Worm (Caenorhabditis elegans) whole organism, L3 larva: ENCODE data around the gene C08A9.3.

ENCODE experiments used
- R02D3.7 ChIP-seq: fragments of 150-350 bp; optimal IDR thresholded peaks from 2 replicates; lab custom pipeline; 2014; ENCODE audit warnings: missing biosample characterization, missing genetic modification characterization
- aly-2 ChIP-seq: fragments of 150-350 bp; optimal IDR thresholded peaks from 2 replicates; lab custom pipeline; 2014; ENCODE audit warnings: missing biosample characterization, missing genetic modification characterization
- ceh-16 ChIP-seq: sonication (generic microtip); optimal IDR thresholded peaks from 2 replicates; lab custom pipeline; 2017; ENCODE audit warnings: missing biosample characterization, missing genetic modification characterization
- ceh-28 ChIP-seq: fragments of 150-350 bp; optimal IDR thresholded peaks from 2 replicates; lab custom pipeline; 2014; ENCODE audit warnings: missing biosample characterization, missing genetic modification reagents, missing genetic modification characterization
- ceh-82 ChIP-seq: fragments of 150-350 bp; optimal IDR thresholded peaks from 2 replicates; lab custom pipeline; 2014; ENCODE audit warnings: missing biosample characterization, missing genetic modification characterization
- ceh-9 ChIP-seq: sonication (generic microtip); optimal IDR thresholded peaks from 2 replicates; lab custom pipeline; 2018; ENCODE audit warnings: missing biosample characterization, missing genetic modification characterization
- egl-27 ChIP-seq: sonication (generic microtip); optimal IDR thresholded peaks from 4 replicates; lab custom pipeline; 2017; ENCODE audit warnings: missing biosample characterization, missing genetic modification reagents, missing genetic modification characterization
- egl-5 ChIP-seq: fragments of 150-350 bp; optimal IDR thresholded peaks from 2 replicates; lab custom pipeline; 2017; ENCODE audit warnings: missing biosample characterization, missing genetic modification reagents, missing genetic modification characterization, inconsistent platforms
- elt-1 ChIP-seq: fragments of 150-350 bp; optimal IDR thresholded peaks from 2 replicates; lab custom pipeline; 2014; ENCODE audit warnings: missing biosample characterization, missing genetic modification characterization
- elt-2 ChIP-seq: sonication (generic microtip); optimal IDR thresholded peaks from 2 replicates; lab custom pipeline; 2016; ENCODE audit warnings: missing genetic modification reagents, mild to moderate bottlenecking, missing genetic modification characterization, missing compliant biosample characterization
- elt-3 ChIP-seq, 3 experiments: fragments of 150-350 bp in 1 of 3; sonication (generic microtip) in 2 of 3; optimal IDR thresholded peaks; 2 replicates in 2 of 3; 4 replicates in 1 of 3; lab custom pipeline; 2014 to 2017; ENCODE audit warnings: missing biosample characterization in 3 of 3, missing genetic modification characterization in 3 of 3
- eor-1 ChIP-seq, 2 experiments: fragments of 150-350 bp; optimal IDR thresholded peaks; 2 replicates each; lab custom pipeline; 2014 to 2018; ENCODE audit warnings: missing biosample characterization in 2 of 2, missing genetic modification characterization in 2 of 2
- fkh-2 ChIP-seq: fragments of 150-350 bp; optimal IDR thresholded peaks from 2 replicates; lab custom pipeline; 2014; ENCODE audit warnings: missing biosample characterization, missing genetic modification reagents, missing genetic modification characterization
- fos-1 ChIP-seq: fragments of 150-350 bp; optimal IDR thresholded peaks from 2 replicates; lab custom pipeline; 2014; ENCODE audit warnings: missing biosample characterization, missing genetic modification characterization
- hmg-11 ChIP-seq: sonication (generic microtip); optimal IDR thresholded peaks from 2 replicates; lab custom pipeline; 2016; ENCODE audit warnings: missing genetic modification characterization, missing compliant biosample characterization
- jun-1 ChIP-seq: fragments of 150-350 bp; optimal IDR thresholded peaks from 2 replicates; lab custom pipeline; 2014; ENCODE audit warnings: missing biosample characterization, missing genetic modification reagents, missing genetic modification characterization
- lin-39 ChIP-seq: fragments of 150-350 bp; optimal IDR thresholded peaks from 2 replicates; lab custom pipeline; 2018; ENCODE audit warnings: missing biosample characterization, missing genetic modification reagents, missing genetic modification characterization
- mml-1 ChIP-seq: fragments of 150-350 bp; sonication (generic microtip); optimal IDR thresholded peaks from 3 replicates; lab custom pipeline; 2014; ENCODE audit warnings: missing biosample characterization, missing genetic modification characterization
- nfya-1 ChIP-seq: sonication (generic microtip); optimal IDR thresholded peaks from 2 replicates; lab custom pipeline; 2017; ENCODE audit warnings: missing genetic modification characterization, mild to moderate bottlenecking, missing compliant biosample characterization, antibody characterized with exemption, moderate library complexity; ENCODE audit not compliant: insufficient read depth
- nhr-11 ChIP-seq: fragments of 150-350 bp; optimal IDR thresholded peaks from 2 replicates; lab custom pipeline; 2014; ENCODE audit warnings: missing biosample characterization, missing genetic modification characterization
- nhr-23 ChIP-seq: fragments of 150-350 bp; optimal IDR thresholded peaks from 2 replicates; lab custom pipeline; 2014; ENCODE audit warnings: missing biosample characterization, missing genetic modification reagents, missing genetic modification characterization
- nhr-25 ChIP-seq: sonication (generic microtip); optimal IDR thresholded peaks from 2 replicates; lab custom pipeline; 2017; ENCODE audit warnings: missing biosample characterization, missing genetic modification characterization
- nhr-28 ChIP-seq: fragments of 150-350 bp; optimal IDR thresholded peaks from 2 replicates; lab custom pipeline; 2014; ENCODE audit warnings: missing biosample characterization, missing genetic modification characterization
- nhr-43 ChIP-seq: sonication (generic microtip); optimal IDR thresholded peaks from 2 replicates; lab custom pipeline; 2016; ENCODE audit warnings: mild to moderate bottlenecking, missing genetic modification characterization, missing compliant biosample characterization; ENCODE audit not compliant: poor library complexity, severe bottlenecking
- nhr-67 ChIP-seq: fragments of 150-350 bp; optimal IDR thresholded peaks from 2 replicates; lab custom pipeline; 2014; ENCODE audit warnings: missing biosample characterization, missing genetic modification characterization
- nhr-76 ChIP-seq: fragments of 150-350 bp; sonication (generic microtip); optimal IDR thresholded peaks from 5 replicates; lab custom pipeline; 2014; ENCODE audit warnings: missing biosample characterization, missing genetic modification characterization
- nhr-77 ChIP-seq: fragments of 150-350 bp; optimal IDR thresholded peaks from 2 replicates; lab custom pipeline; 2014; ENCODE audit warnings: missing biosample characterization, missing genetic modification characterization
- pha-4 ChIP-seq: fragments of 150-350 bp; optimal IDR thresholded peaks from 2 replicates; lab custom pipeline; 2014; ENCODE audit warnings: missing biosample characterization, missing genetic modification reagents, missing genetic modification characterization
- pqm-1 ChIP-seq: fragments of 150-350 bp; optimal IDR thresholded peaks from 2 replicates; lab custom pipeline; 2017; ENCODE audit warnings: missing biosample characterization, missing genetic modification characterization, inconsistent platforms
- sea-2 ChIP-seq: fragments of 150-350 bp; sonication (generic microtip); optimal IDR thresholded peaks from 4 replicates; lab custom pipeline; 2014; ENCODE audit warnings: missing biosample characterization, missing genetic modification reagents, missing genetic modification characterization
- skn-1 ChIP-seq: fragments of 150-350 bp; optimal IDR thresholded peaks from 2 replicates; lab custom pipeline; 2014; ENCODE audit warnings: missing biosample characterization, missing genetic modification characterization
- snpc-4 ChIP-seq: fragments of 150-350 bp; optimal IDR thresholded peaks from 2 replicates; lab custom pipeline; 2014; ENCODE audit warnings: missing biosample characterization, missing genetic modification characterization
- tbx-2 ChIP-seq: sonication (generic microtip); optimal IDR thresholded peaks from 2 replicates; lab custom pipeline; 2016; ENCODE audit warnings: mild to moderate bottlenecking, missing genetic modification characterization, missing compliant biosample characterization
- unc-39 ChIP-seq: sonication (generic microtip); optimal IDR thresholded peaks from 4 replicates; lab custom pipeline; 2017; ENCODE audit warnings: missing biosample characterization, missing genetic modification characterization
- ztf-11 ChIP-seq: fragments of 150-350 bp; optimal IDR thresholded peaks from 2 replicates; lab custom pipeline; 2014; ENCODE audit warnings: missing biosample characterization, missing genetic modification characterization
- ztf-4 ChIP-seq: fragments of 150-350 bp; optimal IDR thresholded peaks from 2 replicates; lab custom pipeline; 2014; ENCODE audit warnings: missing biosample characterization, missing genetic modification characterization

The C08A9.3 gene

DNA sequence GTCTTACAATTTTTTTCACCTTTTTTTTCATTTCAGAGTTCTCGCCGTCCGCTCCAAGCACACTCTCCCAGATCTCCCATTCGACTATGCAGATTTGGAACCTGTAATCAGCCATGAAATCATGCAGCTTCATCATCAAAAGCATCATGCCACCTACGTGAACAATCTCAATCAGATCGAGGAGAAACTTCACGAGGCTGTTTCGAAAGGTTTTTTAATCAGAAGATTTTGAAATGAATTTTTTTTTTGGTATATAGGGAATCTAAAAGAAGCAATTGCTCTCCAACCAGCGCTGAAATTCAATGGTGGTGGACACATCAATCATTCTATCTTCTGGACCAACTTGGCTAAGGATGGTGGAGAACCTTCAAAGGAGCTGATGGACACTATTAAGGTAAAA lies at the start of gene C08A9.3:
C08A9.3 (minus strand) TSS at position 101 of the 400 bp plus-strand sequence.
- TF ChIP-seq nhr-11 (tag; lab: Kevin White, UChicago) (no peak), aly-2 (tag; lab: Kevin White, UChicago) (no peak), nhr-23 (tag; lab: Kevin White, UChicago) (no peak), fkh-2 (tag; lab: Kevin White, UChicago) (no peak), R02D3.7 (tag; lab: Kevin White, UChicago) (no peak), elt-3 (tag; optimal IDR thresholded peaks at IDR 0.05; lab: Kevin White, UChicago) (no peak), ceh-9 (tag; lab: Kevin White, UChicago) (no peak)

DNA sequence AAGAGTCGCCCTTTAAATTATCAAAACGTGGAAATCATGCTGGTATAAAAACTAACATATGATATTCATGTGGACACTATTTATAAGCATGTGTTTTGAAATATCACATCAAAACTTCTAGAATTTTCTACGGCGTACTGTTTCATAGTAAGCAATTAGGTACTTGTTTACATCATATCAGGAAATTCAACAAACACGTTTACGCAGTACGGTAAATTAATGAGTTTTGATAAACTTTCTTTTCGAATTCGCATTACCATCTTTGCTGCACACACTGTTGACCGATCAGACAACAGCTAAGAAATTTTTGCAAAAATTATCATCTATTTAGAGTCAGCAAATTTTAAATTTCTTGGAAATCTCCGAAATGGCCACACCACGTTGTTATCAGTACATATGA lies 47.3 kb upstream of the C08A9.3 start:
- no peak for TF ChIP-seq ceh-28
- peak; percentile 58 for TF ChIP-seq elt-2
- no peak for TF ChIP-seq ceh-9 (tag; lab: Kevin White, UChicago)
- TF ChIP-seq elt-3 (tag; optimal IDR thresholded peaks at IDR 0.05; lab: Kevin White, UChicago): no peak
- no peak for TF ChIP-seq nhr-67 (tag; lab: Kevin White, UChicago)
- TF ChIP-seq aly-2 (tag; lab: Kevin White, UChicago): no peak
- peak; percentile 39 for TF ChIP-seq pha-4 (tag; lab: Kevin White, UChicago)
- no peak for TF ChIP-seq mml-1
- no peak for TF ChIP-seq nhr-28 (tag; lab: Kevin White, UChicago)
- TF ChIP-seq ztf-4 (tag; lab: Kevin White, UChicago): no peak
- TF ChIP-seq egl-27 (tag; lab: Kevin White, UChicago): no peak
- TF ChIP-seq pqm-1 (tag; lab: Kevin White, UChicago): peak; percentile 32
- no peak for TF ChIP-seq ceh-82
- TF ChIP-seq snpc-4 (tag; lab: Kevin White, UChicago): no peak
- TF ChIP-seq egl-5 (tag; lab: Kevin White, UChicago): no peak

DNA sequence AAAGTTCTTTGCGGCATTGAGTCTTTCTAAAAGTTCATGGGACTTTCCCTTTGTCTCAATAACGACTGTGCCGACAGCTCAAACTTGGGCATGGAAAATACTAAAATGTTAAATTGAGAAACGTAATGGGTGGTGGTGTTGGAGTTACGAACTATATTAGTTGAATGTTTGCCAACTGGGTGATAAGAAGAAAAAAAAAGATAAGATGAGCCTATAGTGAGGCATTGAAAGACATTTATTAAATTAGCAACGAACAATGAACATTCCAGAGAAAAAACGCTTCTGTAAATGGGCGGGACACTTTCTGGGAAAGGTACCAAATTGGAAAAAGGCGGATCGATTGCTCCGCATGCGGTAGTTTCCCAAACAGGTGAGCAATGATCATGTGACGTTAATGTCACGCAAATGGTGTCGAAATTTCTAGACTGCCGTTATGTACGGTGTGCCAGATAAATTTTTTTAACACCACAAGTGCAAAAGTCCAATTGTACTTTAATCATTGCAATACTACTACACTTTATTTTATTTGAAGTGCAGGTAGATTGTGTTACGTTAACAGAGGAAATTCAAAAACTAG lies 46.2 kb upstream of the C08A9.3 start:
- no peak for TF ChIP-seq ceh-16
- TF ChIP-seq lin-39: no peak
- no peak for TF ChIP-seq egl-5 (tag; lab: Kevin White, UChicago)
- no peak for TF ChIP-seq nhr-23 (tag; lab: Kevin White, UChicago)
- peak; percentile 30 for TF ChIP-seq jun-1 (tag; lab: Kevin White, UChicago)
- TF ChIP-seq sea-2 (GFP tag; lab: Kevin White, UChicago): no peak
- peak; percentile 22 for TF ChIP-seq pqm-1 (tag; lab: Kevin White, UChicago)
- TF ChIP-seq elt-2: peak; percentile 92
- TF ChIP-seq unc-39 (tag; lab: Kevin White, UChicago): no peak
- TF ChIP-seq elt-1: no peak
- TF ChIP-seq pha-4 (tag; lab: Kevin White, UChicago): peak; percentile 20

- TF ChIP-seq nhr-77 (no peak), skn-1 (peak; percentile 75), egl-5 (tag; lab: Kevin White, UChicago) (no peak), nhr-23 (tag; lab: Kevin White, UChicago) (peak; percentile 77), hmg-11 (tag; lab: Kevin White, UChicago) (no peak), elt-2 (peak; percentile 24), nhr-25 (tag; lab: Kevin White, UChicago) (peak; percentile 77), fos-1 (tag; lab: Kevin White, UChicago) (peak; percentile 63), elt-1 (no peak), nhr-76 (tag; lab: Kevin White, UChicago) (no peak), eor-1 (tag; optimal IDR thresholded peaks at IDR 0.05; lab: Kevin White, UChicago) (no peak), nhr-11 (tag; lab: Kevin White, UChicago) (no peak), elt-3 (tag; optimal IDR thresholded peaks at IDR 0.05; lab: Kevin White, UChicago) (peak in 2 of 3 experiments; percentile 21 to 63), ztf-11 (tag; lab: Kevin White, UChicago) (no peak), lin-39 (no peak), nfya-1 (tag; lab: Kevin White, UChicago) (peak; percentile 16), nhr-43 (tag; lab: Kevin White, UChicago) (peak; percentile 80), aly-2 (tag; lab: Kevin White, UChicago) (no peak), ceh-9 (tag; lab: Kevin White, UChicago) (no peak), ceh-82 (no peak), pqm-1 (tag; lab: Kevin White, UChicago) (peak; percentile 56), tbx-2 (tag; lab: Kevin White, UChicago) (peak; percentile 4)
- TF ChIP-seq, all 47 proteins: peak for 10
Observed at ce11 chrX:17138060-17138557, 45.0 kb upstream of the C08A9.3 start, which contains the start of gene cnp-3. TSS of gene cnp-3 (minus strand) at chrX:17138110.
